Worm (Caenorhabditis elegans) whole organism, L3 larva: ENCODE results near the gene idh-2.

Experiments used
- ZK546.5 ChIP-seq: sonication (generic microtip); optimal IDR thresholded peaks from 2 replicates; lab custom pipeline; 2017; ENCODE audit warnings: missing biosample characterization, missing genetic modification characterization
- egl-27 ChIP-seq: sonication (generic microtip); optimal IDR thresholded peaks from 4 replicates; lab custom pipeline; 2017; ENCODE audit warnings: missing biosample characterization, missing genetic modification reagents, missing genetic modification characterization
- lsy-12 ChIP-seq: sonication (generic microtip); optimal IDR thresholded peaks from 2 replicates; lab custom pipeline; 2016; ENCODE audit warnings: mild to moderate bottlenecking, missing genetic modification characterization, missing compliant biosample characterization
- mdl-1 ChIP-seq: fragments of 150-350 bp; optimal IDR thresholded peaks from 2 replicates; lab custom pipeline; 2014; ENCODE audit warnings: missing biosample characterization, missing genetic modification characterization
- nhr-77 ChIP-seq: fragments of 150-350 bp; optimal IDR thresholded peaks from 2 replicates; lab custom pipeline; 2014; ENCODE audit warnings: missing biosample characterization, missing genetic modification characterization
- pha-4 ChIP-seq: fragments of 150-350 bp; optimal IDR thresholded peaks from 2 replicates; lab custom pipeline; 2014; ENCODE audit warnings: missing biosample characterization, missing genetic modification reagents, missing genetic modification characterization
- snpc-4 ChIP-seq: fragments of 150-350 bp; optimal IDR thresholded peaks from 2 replicates; lab custom pipeline; 2014; ENCODE audit warnings: missing biosample characterization, missing genetic modification characterization

ce11 chrX:11206953-11207352 lies 8.8 kb upstream of the idh-2 start, which contains the start of gene hst-2:
- TF ChIP-seq egl-27 (tag; lab: Kevin White, UChicago): no peak
- TF ChIP-seq lsy-12: peak; percentile 74
- TF ChIP-seq mdl-1 (tag; lab: Kevin White, UChicago): no peak
- TF ChIP-seq pha-4 (tag; lab: Kevin White, UChicago): peak; percentile 96
- no peak for TF ChIP-seq ZK546.5 (tag; lab: Kevin White, UChicago)
- TF ChIP-seq snpc-4: peak; percentile 54
- TF ChIP-seq nhr-77: peak; percentile 55
